Worm (Caenorhabditis elegans): ENCODE measurements around the gene ccch-2.

The ccch-2 gene

DNA sequence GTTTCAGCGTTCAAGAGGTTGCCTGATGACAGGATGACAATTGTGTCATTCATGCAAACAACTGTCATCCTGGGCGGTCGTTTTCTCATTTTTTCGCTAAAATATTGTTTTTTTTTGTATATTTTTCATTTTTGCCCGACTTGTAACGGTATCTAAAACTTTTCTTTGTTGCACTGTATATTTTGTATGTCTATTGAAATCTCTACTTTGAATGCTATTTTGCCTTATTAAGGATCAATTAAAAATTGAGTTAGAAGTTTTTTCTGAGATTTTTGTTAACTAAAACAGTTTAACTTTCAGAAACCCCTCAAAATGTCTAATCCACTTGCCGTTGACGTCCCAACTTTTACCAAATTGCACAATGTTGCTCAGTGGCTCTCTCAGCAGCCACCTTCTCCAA lies at the start of gene ccch-2:
Gene ccch-2, plus strand, starts transcription at position 301 of the 400 bp plus-strand sequence.
- TF ChIP-seq mab-9 (GFP tag; IDR thresholded peaks at IDR 0.05): no peak
- no peak for TF ChIP-seq nhr-47 (tag; optimal IDR thresholded peaks at IDR 0.05)
- TF ChIP-seq lir-3 (tag; optimal IDR thresholded peaks at IDR 0.05; ENCODE audit: poor library complexity): no peak
- TF ChIP-seq lin-15B (tag; optimal IDR thresholded peaks at IDR 0.05): no peak
- no peak for TF ChIP-seq ets-5 (GFP tag; IDR thresholded peaks at IDR 0.05)
- TF ChIP-seq ceh-88 (GFP tag; IDR thresholded peaks at IDR 0.05): no peak
- TF ChIP-seq mdl-1 (tag; optimal IDR thresholded peaks at IDR 0.05): no peak
- TF ChIP-seq C16A3.4 (tag; optimal IDR thresholded peaks at IDR 0.05): no peak
- no peak for TF ChIP-seq elt-2 (tag; optimal IDR thresholded peaks at IDR 0.05)
- TF ChIP-seq snu-23 (GFP tag; optimal IDR thresholded peaks at IDR 0.05): no peak
- no peak for TF ChIP-seq nhr-85 (tag)
- TF ChIP-seq elt-3 (tag; optimal IDR thresholded peaks at IDR 0.05): no peak
- TF ChIP-seq lin-35 (GFP tag; optimal IDR thresholded peaks at IDR 0.05): no peak
- no peak for TF ChIP-seq pqm-1 (tag; optimal IDR thresholded peaks at IDR 0.05)
- TF ChIP-seq unc-30 (tag; optimal IDR thresholded peaks at IDR 0.05): no peak
- no peak for TF ChIP-seq dpl-1 (GFP tag; optimal IDR thresholded peaks at IDR 0.05)
- TF ChIP-seq lin-14 (GFP tag; optimal IDR thresholded peaks at IDR 0.05): no peak
- TF ChIP-seq Y116A8C.19 (tag; optimal IDR thresholded peaks at IDR 0.05; ENCODE audit: borderline replicate concordance): no peak

DNA sequence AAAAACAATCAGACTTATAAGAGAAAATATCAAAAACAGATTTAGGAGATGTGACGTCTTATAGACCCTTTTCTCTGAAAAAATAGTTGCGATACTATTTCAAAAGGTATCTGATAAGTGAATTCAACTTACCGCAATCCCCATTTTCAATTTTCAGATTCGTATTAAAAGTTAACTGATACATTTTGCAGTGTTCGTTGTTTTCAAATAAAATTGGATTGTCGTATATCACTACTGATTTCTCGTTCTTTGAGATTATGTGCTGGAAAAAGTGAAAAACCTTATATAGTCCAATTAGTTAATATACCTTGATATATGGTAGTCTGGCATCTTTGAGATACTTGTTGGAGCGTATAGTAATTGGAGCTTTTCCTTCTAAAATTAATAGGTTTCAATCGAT lies 47.5 kb upstream of the ccch-2 start:
- TF ChIP-seq nhr-11 (tag; optimal IDR thresholded peaks at IDR 0.05) (no peak), ceh-8 (GFP tag; optimal IDR thresholded peaks at IDR 0.05) (no peak), egl-27 (tag; optimal IDR thresholded peaks at IDR 0.05) (no peak), nhr-20 (tag; optimal IDR thresholded peaks at IDR 0.05) (no peak), hpl-2 (GFP tag; optimal IDR thresholded peaks at IDR 0.05) (no peak), fos-1 (tag; optimal IDR thresholded peaks at IDR 0.05) (no peak), ama-1 (optimal IDR thresholded peaks at IDR 0.05) (no peak), ces-1 (GFP tag; optimal IDR thresholded peaks at IDR 0.05) (no peak), alr-1 (tag; optimal IDR thresholded peaks at IDR 0.05; ENCODE audit: borderline replicate concordance) (no peak), tlp-1 (tag; optimal IDR thresholded peaks at IDR 0.05) (no peak), efl-1 (optimal IDR thresholded peaks at IDR 0.05) (no peak), efl-1 (GFP tag; optimal IDR thresholded peaks at IDR 0.05 in 1 of 2) (no peak), elt-3 (tag; optimal IDR thresholded peaks at IDR 0.05) (no peak), nhr-76 (tag; optimal IDR thresholded peaks at IDR 0.05) (no peak), nhr-71 (tag; optimal IDR thresholded peaks at IDR 0.05) (no peak), sptf-1 (tag; optimal IDR thresholded peaks at IDR 0.05) (no peak), skn-1 (tag; optimal IDR thresholded peaks at IDR 0.05) (no peak), sox-4 (tag; optimal IDR thresholded peaks at IDR 0.05) (no peak), nhr-47 (tag; optimal IDR thresholded peaks at IDR 0.05) (no peak)

DNA sequence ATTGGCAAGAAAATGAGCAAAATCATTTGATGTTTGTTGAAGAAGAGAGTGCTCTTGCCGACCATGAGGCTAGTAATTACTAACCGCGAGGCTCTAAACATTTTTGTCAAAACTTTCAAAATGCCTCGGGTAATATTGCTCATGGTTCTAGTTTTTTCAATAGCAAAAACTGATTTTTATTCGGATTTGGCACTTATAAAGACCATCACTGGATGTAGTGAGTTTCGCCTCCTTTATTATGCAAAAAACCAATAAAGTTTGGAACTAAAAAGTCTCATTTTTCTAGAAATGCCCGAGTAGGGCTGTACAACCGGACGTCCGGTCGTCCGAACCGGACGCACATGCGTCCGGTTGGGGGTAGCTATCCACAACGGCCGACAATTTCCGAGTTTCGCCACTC lies 45.0 kb upstream of the ccch-2 start, which contains the start of the genes hpa-1 and irld-39:
Gene hpa-1, minus strand, starts transcription at position 101 of the 400 bp plus-strand sequence.
Gene irld-39, plus strand, starts transcription at position 121 of the 400 bp plus-strand sequence.
- no peak for TF ChIP-seq fkh-8 (tag; optimal IDR thresholded peaks at IDR 0.05)
- no peak for TF ChIP-seq lin-35 (GFP tag; optimal IDR thresholded peaks at IDR 0.05)
- TF ChIP-seq lir-3 (tag; optimal IDR thresholded peaks at IDR 0.05; ENCODE audit: poor library complexity): no peak
- TF ChIP-seq efl-1 (optimal IDR thresholded peaks at IDR 0.05): no peak
- TF ChIP-seq efl-1 (GFP tag; optimal IDR thresholded peaks at IDR 0.05 in 1 of 2): no peak
- TF ChIP-seq nhr-28 (tag; optimal IDR thresholded peaks at IDR 0.05): no peak
- no peak for TF ChIP-seq skn-1 (tag; optimal IDR thresholded peaks at IDR 0.05)

DNA sequence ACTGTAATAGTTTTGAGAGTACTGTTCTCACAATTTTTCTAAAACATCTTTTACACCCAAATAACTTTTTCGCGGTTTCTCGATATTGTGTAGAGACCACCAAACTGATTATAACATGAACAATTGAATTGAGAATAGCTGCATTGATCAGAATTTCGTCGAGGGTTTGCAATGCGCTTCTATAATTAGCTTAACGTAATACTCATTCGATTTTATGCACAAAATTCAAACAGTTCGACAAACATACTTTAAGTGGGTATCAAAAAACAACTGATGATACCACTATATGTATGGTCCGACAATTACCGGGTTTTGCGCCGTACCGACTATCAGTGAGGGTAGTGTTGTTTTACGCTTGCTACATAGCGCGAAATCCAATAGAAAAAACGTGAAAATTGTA lies 41.2 kb upstream of the ccch-2 start:
- no peak for TF ChIP-seq sox-4 (tag; optimal IDR thresholded peaks at IDR 0.05)
- TF ChIP-seq tbx-2 (tag; optimal IDR thresholded peaks at IDR 0.05): no peak
- TF ChIP-seq C34B4.2 (tag; optimal IDR thresholded peaks at IDR 0.05): no peak
- no peak for TF ChIP-seq elt-2 (tag; optimal IDR thresholded peaks at IDR 0.05)
- TF ChIP-seq rnt-1 (tag; optimal IDR thresholded peaks at IDR 0.05): no peak
- TF ChIP-seq egl-27 (tag; optimal IDR thresholded peaks at IDR 0.05): no peak
- TF ChIP-seq nhr-12 (tag; optimal IDR thresholded peaks at IDR 0.05): no peak
- no peak for TF ChIP-seq ceh-88 (GFP tag; IDR thresholded peaks at IDR 0.05)
- no peak for TF ChIP-seq aha-1 (tag; optimal IDR thresholded peaks at IDR 0.05)
- TF ChIP-seq unc-62 (GFP tag; optimal IDR thresholded peaks at IDR 0.05): no peak
- no peak for TF ChIP-seq vab-15 (tag; optimal IDR thresholded peaks at IDR 0.05)
- TF ChIP-seq unc-30 (tag; optimal IDR thresholded peaks at IDR 0.05): no peak
- TF ChIP-seq mdl-1 (tag; optimal IDR thresholded peaks at IDR 0.05): no peak
- no peak for TF ChIP-seq grh-1 (GFP tag; IDR thresholded peaks at IDR 0.05)
